Fruit fly (Drosophila melanogaster) whole organism, embryonic: ENCODE results near the gene GAPsec.
A peak's percentile ranks its signal among the peaks of the same experiment; 100 is the strongest.

Experiments
- Antp ChIP-seq: fragments of 200-800 bp; sonication (Bioruptor generic); optimal IDR thresholded peaks from 3 replicates; lab custom pipeline; 2016; ENCODE audit warnings: missing biosample characterization, missing genetic modification characterization
- B-H2 ChIP-seq: fragments of 200-800 bp; sonication (Bioruptor generic); optimal IDR thresholded peaks from 2 replicates; lab custom pipeline; 2018; ENCODE audit warnings: missing biosample characterization, mild to moderate bottlenecking, missing genetic modification characterization
- Bdp1 ChIP-seq: fragments of 200-800 bp; sonication (Bioruptor generic); optimal IDR thresholded peaks from 3 replicates; lab custom pipeline; 2016; ENCODE audit warnings: missing biosample characterization, missing genetic modification characterization
- CG10209 ChIP-seq: fragments of 200-800 bp; sonication (Bioruptor generic); optimal IDR thresholded peaks from 3 replicates; lab custom pipeline; 2017; ENCODE audit warnings: missing biosample characterization, mild to moderate bottlenecking, missing genetic modification characterization, missing genetic modification reagents
- CG11093 ChIP-seq: fragments of 200-800 bp; sonication (Bioruptor generic); IDR thresholded peaks from 3 replicates; pipeline ENCODE4 v1.3.6; 2022; ENCODE audit warnings: missing biosample characterization, missing genetic modification characterization
- CG12236 ChIP-seq: fragments of 200-800 bp; sonication (Bioruptor generic); optimal IDR thresholded peaks from 2 replicates; lab custom pipeline; 2016; ENCODE audit warnings: missing biosample characterization, missing genetic modification characterization
- CG12299 ChIP-seq: fragments of 200-800 bp; sonication (Bioruptor generic); optimal IDR thresholded peaks from 2 replicates; lab custom pipeline; 2018; ENCODE audit warnings: missing biosample characterization, mild to moderate bottlenecking, missing genetic modification characterization
- CG13775 ChIP-seq: fragments of 200-800 bp; sonication (Bioruptor generic); optimal IDR thresholded peaks from 3 replicates; lab custom pipeline; 2017; ENCODE audit warnings: missing biosample characterization, mild to moderate bottlenecking, missing genetic modification characterization
- CG16779 ChIP-seq: fragments of 200-800 bp; sonication (Bioruptor generic); IDR thresholded peaks from 2 replicates; pipeline ENCODE4 v1.3.6; 2022; ENCODE audit warnings: missing biosample characterization, missing genetic modification characterization
- CG33213 ChIP-seq: fragments of 200-800 bp; sonication (Bioruptor generic); optimal IDR thresholded peaks from 3 replicates; lab custom pipeline; 2016; ENCODE audit warnings: missing biosample characterization, missing genetic modification characterization
- CG34422 ChIP-seq: fragments of 200-800 bp; sonication (Bioruptor generic); IDR thresholded peaks from 3 replicates; pipeline ENCODE4 v1.3.6; 2022; ENCODE audit warnings: missing biosample characterization, missing genetic modification characterization
- CG3838 ChIP-seq: fragments of 200-800 bp; sonication (Bioruptor generic); optimal IDR thresholded peaks from 3 replicates; lab custom pipeline; 2016; ENCODE audit warnings: missing biosample characterization, missing genetic modification characterization
- CG42726 ChIP-seq: fragments of 200-800 bp; sonication (Bioruptor generic); IDR thresholded peaks from 2 replicates; pipeline ENCODE4 v1.3.6; 2022; ENCODE audit warnings: missing biosample characterization, missing genetic modification characterization; ENCODE audit not compliant: partially characterized antibody
- CG4707 ChIP-seq: fragments of 200-800 bp; sonication (Bioruptor generic); optimal IDR thresholded peaks from 2 replicates; lab custom pipeline; 2018; ENCODE audit warnings: missing biosample characterization, mild to moderate bottlenecking, missing genetic modification characterization, moderate library complexity
- CG4854 ChIP-seq: fragments of 200-800 bp; sonication (Bioruptor generic); optimal IDR thresholded peaks from 2 replicates; lab custom pipeline; 2016; ENCODE audit warnings: missing biosample characterization, missing genetic modification characterization, inconsistent platforms
- CG5953 ChIP-seq: fragments of 200-800 bp; sonication (Bioruptor generic); IDR thresholded peaks from 2 replicates; pipeline ENCODE4 v1.3.6; 2022; ENCODE audit warnings: missing biosample characterization, missing genetic modification characterization
- CG6813 ChIP-seq: fragments of 200-800 bp; sonication (Bioruptor generic); optimal IDR thresholded peaks from 2 replicates; lab custom pipeline; 2017; ENCODE audit warnings: missing biosample characterization, missing genetic modification characterization, mild to moderate bottlenecking, moderate library complexity, missing genetic modification reagents
- CG6854 ChIP-seq: fragments of 200-800 bp; sonication (Bioruptor generic); optimal IDR thresholded peaks from 3 replicates; lab custom pipeline; 2017; ENCODE audit warnings: missing biosample characterization, mild to moderate bottlenecking, missing genetic modification characterization
- CG7271 ChIP-seq: fragments of 200-800 bp; sonication (Bioruptor generic); optimal IDR thresholded peaks from 2 replicates; lab custom pipeline; 2018; ENCODE audit warnings: missing biosample characterization, mild to moderate bottlenecking, missing genetic modification characterization, moderate library complexity
- CG7963 ChIP-seq: fragments of 200-800 bp; sonication (Bioruptor generic); IDR thresholded peaks from 3 replicates; pipeline ENCODE4 v1.3.6; 2022; ENCODE audit warnings: missing biosample characterization, missing genetic modification characterization; ENCODE audit not compliant: partially characterized antibody
- CG8478 ChIP-seq: fragments of >200 bp; optimal IDR thresholded peaks from 2 replicates; lab custom pipeline; 2018
- CG9215 ChIP-seq: fragments of 200-800 bp; sonication (Bioruptor generic); IDR thresholded peaks from 2 replicates; pipeline ENCODE4 v1.3.6; 2022; ENCODE audit warnings: missing biosample characterization, missing genetic modification characterization
- Dll ChIP-seq: fragments of 200-800 bp; sonication (Bioruptor generic); IDR thresholded peaks from 4 replicates; pipeline ENCODE4 v1.3.6; 2022; ENCODE audit warnings: missing biosample characterization, missing genetic modification characterization; ENCODE audit not compliant: partially characterized antibody
- Elba2 ChIP-seq: fragments of 200-800 bp; sonication (Bioruptor generic); optimal IDR thresholded peaks from 3 replicates; lab custom pipeline; 2016; ENCODE audit warnings: missing biosample characterization, missing genetic modification characterization
- Kr ChIP-seq: fragments of 200-800 bp; sonication (Bioruptor generic); optimal IDR thresholded peaks from 2 replicates; lab custom pipeline; 2017; ENCODE audit warnings: missing biosample characterization, mild to moderate bottlenecking, missing genetic modification characterization
- Mad ChIP-seq: fragments of 200-800 bp; sonication (Bioruptor generic); optimal IDR thresholded peaks from 2 replicates; lab custom pipeline; 2016; ENCODE audit warnings: missing biosample characterization, missing genetic modification characterization
- Med ChIP-seq: fragments of 200-800 bp; sonication (Bioruptor generic); peaks from one replicate; lab custom pipeline; 2016; ENCODE audit warnings: missing biosample characterization, missing genetic modification characterization, mild to moderate bottlenecking, inconsistent platforms, moderate library complexity
- Myb ChIP-seq: fragments of 200-800 bp; sonication (Bioruptor generic); optimal IDR thresholded peaks from 2 replicates; lab custom pipeline; 2016; ENCODE audit warnings: missing biosample characterization, missing genetic modification characterization
- Nf-YA ChIP-seq: fragments of 200-800 bp; sonication (Bioruptor generic); IDR thresholded peaks from 2 replicates; pipeline ENCODE4 v1.3.6; 2022; ENCODE audit warnings: missing biosample characterization, missing genetic modification characterization
- NfI ChIP-seq: fragments of 200-800 bp; sonication (Bioruptor generic); optimal IDR thresholded peaks from 3 replicates; lab custom pipeline; 2018; ENCODE audit warnings: missing biosample characterization, mild to moderate bottlenecking, missing genetic modification characterization, moderate library complexity
- Oli ChIP-seq: fragments of 200-800 bp; sonication (Bioruptor generic); optimal IDR thresholded peaks from 2 replicates; lab custom pipeline; 2018; ENCODE audit warnings: missing biosample characterization, mild to moderate bottlenecking, missing genetic modification characterization, moderate library complexity
- ab ChIP-seq: fragments of 200-800 bp; sonication (Bioruptor generic); optimal IDR thresholded peaks from 2 replicates; lab custom pipeline; 2016; ENCODE audit warnings: missing biosample characterization, missing genetic modification characterization
- amos ChIP-seq: fragments of 200-800 bp; sonication (Bioruptor generic); IDR thresholded peaks from 2 replicates; pipeline ENCODE4 v1.3.6; 2022; ENCODE audit warnings: missing biosample characterization, missing genetic modification characterization; ENCODE audit not compliant: partially characterized antibody
- dysf ChIP-seq: fragments of 200-800 bp; sonication (Bioruptor generic); IDR thresholded peaks from 3 replicates; pipeline ENCODE4 v1.3.6; 2022; ENCODE audit warnings: missing biosample characterization, missing genetic modification characterization
- eve ChIP-seq, 2 experiments: fragments of >200 bp; optimal IDR thresholded peaks; 2 replicates each; lab custom pipeline; 2017; ENCODE audit warnings: missing biosample characterization in 2 of 2, missing genetic modification characterization in 2 of 2
- fd3F ChIP-seq: fragments of 200-800 bp; sonication (Bioruptor generic); optimal IDR thresholded peaks from 2 replicates; lab custom pipeline; 2018; ENCODE audit warnings: missing biosample characterization, mild to moderate bottlenecking, missing genetic modification characterization, moderate library complexity
- lov ChIP-seq, 2 experiments: fragments of 200-800 bp in 1 of 2; fragments of >200 bp in 1 of 2; sonication (Bioruptor generic) in 1 of 2; IDR thresholded peaks in 1 of 2; optimal IDR thresholded peaks in 1 of 2; 2 replicates in 1 of 2; 3 replicates in 1 of 2; pipeline versions ENCODE4 v1.3.6 to Lab custom; 2017 to 2022; ENCODE audit warnings: missing biosample characterization in 1 of 2, missing genetic modification characterization in 1 of 2
- nmo ChIP-seq: fragments of 200-800 bp; sonication (Bioruptor generic); optimal IDR thresholded peaks from 2 replicates; lab custom pipeline; 2018; ENCODE audit warnings: missing biosample characterization, mild to moderate bottlenecking, missing genetic modification characterization, moderate library complexity
- otp ChIP-seq: fragments of 200-800 bp; sonication (Bioruptor generic); IDR thresholded peaks from 3 replicates; pipeline ENCODE4, ENCODE4 v1.3.6; 2022; ENCODE audit warnings: missing biosample characterization, missing genetic modification characterization
- pnt ChIP-seq: fragments of 200-800 bp; sonication (Bioruptor generic); optimal IDR thresholded peaks from 3 replicates; lab custom pipeline; 2016; ENCODE audit warnings: missing biosample characterization, missing genetic modification characterization
- pum ChIP-seq: fragments of 200-800 bp; sonication (Bioruptor generic); optimal IDR thresholded peaks from 2 replicates; lab custom pipeline; 2016; ENCODE audit warnings: missing biosample characterization, missing genetic modification characterization
- ranshi ChIP-seq: fragments of 200-800 bp; sonication (Bioruptor generic); IDR thresholded peaks from 2 replicates; pipeline ENCODE4 v1.3.6; 2022; ENCODE audit warnings: missing biosample characterization, missing genetic modification characterization
- schlank ChIP-seq: fragments of 200-800 bp; sonication (Bioruptor generic); optimal IDR thresholded peaks from 2 replicates; lab custom pipeline; 2018; ENCODE audit warnings: missing biosample characterization, mild to moderate bottlenecking, missing genetic modification characterization
- sens ChIP-seq: fragments of 200-800 bp; sonication (Bioruptor generic); peaks from one replicate; lab custom pipeline; 2016; ENCODE audit warnings: missing biosample characterization, missing genetic modification characterization
- sisA ChIP-seq: fragments of 200-800 bp; sonication (Bioruptor generic); IDR thresholded peaks from 2 replicates; pipeline ENCODE4 v1.3.6; 2022; ENCODE audit warnings: missing biosample characterization, missing genetic modification characterization
- stwl ChIP-seq: fragments of 200-800 bp; sonication (Bioruptor generic); optimal IDR thresholded peaks from 3 replicates; lab custom pipeline; 2018; ENCODE audit warnings: missing biosample characterization, mild to moderate bottlenecking, missing genetic modification characterization, moderate library complexity
- tll ChIP-seq, 2 experiments: fragments of 200-800 bp in 1 of 2; fragments of >200 bp in 1 of 2; sonication (Bioruptor generic) in 1 of 2; optimal IDR thresholded peaks; 2 replicates each; lab custom pipeline; 2017 to 2019; ENCODE audit warnings: missing biosample characterization in 2 of 2, missing genetic modification characterization in 2 of 2, mild to moderate bottlenecking in 1 of 2, moderate library complexity in 1 of 2
- trh ChIP-seq: fragments of 200-800 bp; sonication (Bioruptor generic); optimal IDR thresholded peaks from 2 replicates; lab custom pipeline; 2016; ENCODE audit warnings: missing biosample characterization, missing genetic modification characterization
- vnd ChIP-seq: fragments of 200-800 bp; sonication (Bioruptor generic); IDR thresholded peaks from 3 replicates; pipeline ENCODE4 v1.3.6; 2022; ENCODE audit warnings: missing biosample characterization, missing genetic modification characterization; ENCODE audit not compliant: partially characterized antibody

The GAPsec gene

dm6 chr3L:8600752-8601433, 22.8 kb downstream of the GAPsec start, which contains the start of the genes Nelf-E and RpL14 (continued):
- TF ChIP-seq CG13775 (peak; percentile 97), fd3F (GFP tag; lab: Kevin White, UChicago) (peak; percentile 91), ranshi (peak; percentile 93), otp (GFP tag; lab: Robert Waterston, UW) (peak; percentile 96), tll (GFP tag; optimal IDR thresholded peaks at IDR 0.05; lab: Kevin White, UChicago) (peak in 1 of 2 experiments; percentile 64), Myb (GFP tag; lab: Kevin White, UChicago) (peak; percentile 87), dysf (GFP tag; lab: Robert Waterston, UW) (peak; percentile 92), CG4854 (no peak), CG4707 (peak; percentile 95), NfI (peak; percentile 98), pnt (peak; percentile 73), CG11093 (GFP tag; lab: Robert Waterston, UW) (peak; percentile 33; the same call in 1 of the 3 replicates), CG42726 (GFP tag; lab: Robert Waterston, UW) (0 out of 2 replicates have a peak, but pooled peaks have one; percentile 57), CG7963 (GFP tag; lab: Robert Waterston, UW) (no peak), Oli (tag; lab: Kevin White, UChicago) (peak; percentile 83), stwl (tag; lab: Kevin White, UChicago) (peak; percentile 98), Med (GFP tag; lab: Kevin White, UChicago) (peak; percentile 100), CG8478 (lab: Kevin White, UChicago) (no peak), CG5953 (GFP tag; lab: Robert Waterston, UW) (peak; percentile 88), Mad (GFP tag; lab: Kevin White, UChicago) (peak; percentile 96), CG7271 (tag; lab: Kevin White, UChicago) (peak; percentile 99), schlank (tag; lab: Kevin White, UChicago) (peak; percentile 95), eve (GFP tag; optimal IDR thresholded peaks at IDR 0.05; lab: Kevin White, UChicago) (no peak), B-H2 (GFP tag; lab: Kevin White, UChicago) (peak; percentile 98), vnd (GFP tag; lab: Robert Waterston, UW) (peak; percentile 35; the same call in 1 of the 3 replicates), trh (GFP tag; lab: Kevin White, UChicago) (peak; percentile 95), Antp (GFP tag; lab: Kevin White, UChicago) (peak; percentile 94), CG34422 (GFP tag; lab: Robert Waterston, UW) (peak; percentile 93), amos (peak; percentile 60), CG12236 (GFP tag; lab: Kevin White, UChicago) (peak; percentile 90), Dll (GFP tag; lab: Robert Waterston, UW) (peak; percentile 42; the same call in 1 of the 4 replicates), nmo (GFP tag; lab: Kevin White, UChicago) (peak; percentile 93), pum (GFP tag; lab: Kevin White, UChicago) (peak; percentile 92), Nf-YA (GFP tag; lab: Robert Waterston, UW) (peak; percentile 88), CG6813 (GFP tag; lab: Kevin White, UChicago) (peak; percentile 98), CG12299 (tag; lab: Kevin White, UChicago) (peak; percentile 90), CG10209 (GFP tag; lab: Kevin White, UChicago) (peak; percentile 96), CG3838 (GFP tag; lab: Kevin White, UChicago) (peak; percentile 86), lov (optimal IDR thresholded peaks at IDR 0.05; lab: Kevin White, UChicago) (no peak), lov (GFP tag; IDR thresholded peaks at IDR 0.05; lab: Robert Waterston, UW) (peak; percentile 97), sens (GFP tag; lab: Kevin White, UChicago) (peak; percentile 99), sisA (GFP tag; lab: Robert Waterston, UW) (peak; percentile 75), Elba2 (GFP tag; lab: Kevin White, UChicago) (no peak), Kr (peak; percentile 86), CG33213 (GFP tag; lab: Kevin White, UChicago) (peak; percentile 98), ab (GFP tag; lab: Kevin White, UChicago) (peak; percentile 40), Bdp1 (GFP tag; lab: Kevin White, UChicago) (peak; percentile 91), CG16779 (GFP tag; lab: Robert Waterston, UW) (peak; percentile 97), CG9215 (GFP tag; lab: Robert Waterston, UW) (peak; percentile 77), CG6854 (GFP tag; lab: Kevin White, UChicago) (peak; percentile 94)
